Fruit fly (Drosophila melanogaster) whole organism, embryonic: ENCODE data around the gene Mct1.

Source experiments
- Abd-B ChIP-seq: fragments of 200-800 bp; sonication (Bioruptor generic); optimal IDR thresholded peaks from 2 replicates; lab custom pipeline; 2018; ENCODE audit warnings: missing biosample characterization, mild to moderate bottlenecking, missing genetic modification characterization, moderate library complexity
- Ada2b ChIP-seq: fragments of 200-800 bp; sonication (Bioruptor generic); IDR thresholded peaks from 2 replicates; pipeline ENCODE4 v1.3.6; 2022; ENCODE audit warnings: missing biosample characterization, missing genetic modification characterization
- BEAF-32 ChIP-seq: fragments of 200-800 bp; sonication (Bioruptor generic); optimal IDR thresholded peaks from 3 replicates; lab custom pipeline; 2017; ENCODE audit warnings: missing biosample characterization, missing genetic modification characterization, mild to moderate bottlenecking, moderate library complexity, missing genetic modification reagents
- CG10979 ChIP-seq: fragments of 200-800 bp; sonication (Bioruptor generic); optimal IDR thresholded peaks from 2 replicates; lab custom pipeline; 2018; ENCODE audit warnings: missing biosample characterization, mild to moderate bottlenecking, missing genetic modification characterization, moderate library complexity
- CG12155 ChIP-seq: fragments of 200-800 bp; sonication (Bioruptor generic); optimal IDR thresholded peaks from 3 replicates; lab custom pipeline; 2016; ENCODE audit warnings: missing biosample characterization, missing genetic modification characterization
- CG14441 ChIP-seq: fragments of 200-800 bp; sonication (Bioruptor generic); IDR thresholded peaks from 2 replicates; pipeline ENCODE4 v1.3.6; 2022; ENCODE audit warnings: missing biosample characterization, missing genetic modification characterization
- CG1603 ChIP-seq: fragments of 200-800 bp; sonication (Bioruptor generic); optimal IDR thresholded peaks from 2 replicates; lab custom pipeline; 2019; ENCODE audit warnings: missing biosample characterization, mild to moderate bottlenecking, missing genetic modification characterization, moderate library complexity
- CG17186 ChIP-seq: fragments of 200-800 bp; sonication (Bioruptor generic); optimal IDR thresholded peaks from 3 replicates; lab custom pipeline; 2017; ENCODE audit warnings: missing biosample characterization, missing genetic modification reagents, missing genetic modification characterization
- CG17359 ChIP-seq: fragments of 200-800 bp; sonication (Bioruptor generic); optimal IDR thresholded peaks from 3 replicates; lab custom pipeline; 2018; ENCODE audit warnings: missing biosample characterization, mild to moderate bottlenecking, missing genetic modification characterization, moderate library complexity
- CG2120 ChIP-seq: fragments of 200-800 bp; sonication (Bioruptor generic); optimal IDR thresholded peaks from 3 replicates; lab custom pipeline; 2016; ENCODE audit warnings: missing biosample characterization, missing genetic modification characterization
- CG2712 ChIP-seq: fragments of 200-800 bp; optimal IDR thresholded peaks from 3 replicates; lab custom pipeline; 2019; ENCODE audit warnings: missing biosample characterization, mild to moderate bottlenecking, missing genetic modification characterization, moderate library complexity
- CG31388 ChIP-seq: fragments of 200-800 bp; sonication (Bioruptor generic); optimal IDR thresholded peaks from 2 replicates; lab custom pipeline; 2016; ENCODE audit warnings: missing biosample characterization, missing genetic modification characterization
- CG3407 ChIP-seq: fragments of 200-800 bp; sonication (Bioruptor generic); optimal IDR thresholded peaks from 2 replicates; lab custom pipeline; 2018; ENCODE audit warnings: missing biosample characterization, mild to moderate bottlenecking, missing genetic modification characterization
- CG3726 ChIP-seq: fragments of 200-800 bp; sonication (Bioruptor generic); IDR thresholded peaks from 3 replicates; pipeline ENCODE4, ENCODE4 v1.3.6; 2022; ENCODE audit warnings: missing biosample characterization, missing genetic modification characterization
- CG3847 ChIP-seq: fragments of 200-800 bp; sonication (Bioruptor generic); IDR thresholded peaks from 2 replicates; pipeline ENCODE4 v1.3.6; 2022; ENCODE audit warnings: missing biosample characterization, missing genetic modification characterization
- CG4820 ChIP-seq: fragments of 200-800 bp; sonication (Bioruptor generic); optimal IDR thresholded peaks from 3 replicates; lab custom pipeline; 2016; ENCODE audit warnings: missing biosample characterization, missing genetic modification characterization
- CG5245 ChIP-seq: fragments of 200-800 bp; sonication (Bioruptor generic); optimal IDR thresholded peaks from 3 replicates; lab custom pipeline; 2016; ENCODE audit warnings: missing biosample characterization, missing genetic modification characterization
- CG7556 ChIP-seq: fragments of 200-800 bp; sonication (Bioruptor generic); optimal IDR thresholded peaks from 2 replicates; lab custom pipeline; 2017; ENCODE audit warnings: missing biosample characterization, mild to moderate bottlenecking, missing genetic modification characterization
- CG8089 ChIP-seq: fragments of 200-800 bp; sonication (Bioruptor generic); optimal IDR thresholded peaks from 3 replicates; lab custom pipeline; 2016; ENCODE audit warnings: missing biosample characterization, missing genetic modification characterization
- CG8944 ChIP-seq: fragments of 200-800 bp; sonication (Bioruptor generic); optimal IDR thresholded peaks from 3 replicates; lab custom pipeline; 2016; ENCODE audit warnings: missing biosample characterization, missing genetic modification characterization
- CoRest ChIP-seq: fragments of 200-800 bp; sonication (Bioruptor generic); optimal IDR thresholded peaks from 3 replicates; lab custom pipeline; 2018; ENCODE audit warnings: missing biosample characterization, mild to moderate bottlenecking, missing genetic modification characterization, moderate library complexity
- Dll ChIP-seq: fragments of 200-800 bp; sonication (Bioruptor generic); IDR thresholded peaks from 4 replicates; pipeline ENCODE4 v1.3.6; 2022; ENCODE audit warnings: missing biosample characterization, missing genetic modification characterization; ENCODE audit not compliant: partially characterized antibody
- Doc2 ChIP-seq: fragments of 200-800 bp; sonication (Bioruptor generic); IDR thresholded peaks from 2 replicates; pipeline ENCODE4 v1.3.6; 2022; ENCODE audit warnings: missing biosample characterization, missing genetic modification characterization
- Drgx ChIP-seq: fragments of 200-800 bp; sonication (Bioruptor generic); IDR thresholded peaks from 2 replicates; pipeline ENCODE4 v1.3.6; 2022; ENCODE audit warnings: missing biosample characterization, missing genetic modification characterization
- Eip74EF ChIP-seq, 2 experiments: fragments of 200-800 bp in 1 of 2; fragments of >200 bp in 1 of 2; sonication (Bioruptor generic) in 1 of 2; optimal IDR thresholded peaks; 2 replicates each; lab custom pipeline; 2017 to 2019; ENCODE audit warnings: missing biosample characterization in 2 of 2, missing genetic modification characterization in 2 of 2, mild to moderate bottlenecking in 1 of 2, moderate library complexity in 1 of 2
- Ets65A ChIP-seq: fragments of 200-800 bp; sonication (Bioruptor generic); peaks from one replicate; lab custom pipeline; 2016; ENCODE audit warnings: missing biosample characterization, missing genetic modification characterization
- Hmx ChIP-seq: fragments of 200-800 bp; sonication (Bioruptor generic); optimal IDR thresholded peaks from 2 replicates; lab custom pipeline; 2016; ENCODE audit warnings: missing biosample characterization, missing genetic modification characterization
- Lpt ChIP-seq: fragments of >200 bp; optimal IDR thresholded peaks from 2 replicates; lab custom pipeline; 2018; ENCODE audit warnings: missing biosample characterization, missing genetic modification characterization
- MBD-R2 ChIP-seq: fragments of 200-800 bp; sonication (Bioruptor generic); IDR thresholded peaks from 2 replicates; pipeline ENCODE4 v1.3.6; 2022; ENCODE audit warnings: missing biosample characterization, missing genetic modification characterization
- Neu2 ChIP-seq: fragments of 200-800 bp; sonication (Bioruptor generic); optimal IDR thresholded peaks from 3 replicates; lab custom pipeline; 2016; ENCODE audit warnings: missing biosample characterization, missing genetic modification characterization, borderline replicate concordance
- Optix ChIP-seq: fragments of 200-800 bp; sonication (Bioruptor generic); IDR thresholded peaks from 3 replicates; pipeline ENCODE4 v1.3.6; 2022; ENCODE audit warnings: missing biosample characterization, missing genetic modification characterization
- Rfx ChIP-seq: fragments of 200-800 bp; sonication (Bioruptor generic); IDR thresholded peaks from 2 replicates; pipeline ENCODE4 v1.3.6; 2022; ENCODE audit warnings: missing biosample characterization, missing genetic modification characterization
- Six4 ChIP-seq: fragments of 200-800 bp; sonication (Bioruptor generic); optimal IDR thresholded peaks from 2 replicates; lab custom pipeline; 2016; ENCODE audit warnings: missing biosample characterization, missing genetic modification characterization
- aop ChIP-seq: fragments of 200-800 bp; sonication (Bioruptor generic); IDR thresholded peaks from 2 replicates; pipeline ENCODE4 v1.3.6; 2022; ENCODE audit warnings: missing biosample characterization, missing genetic modification characterization
- ase ChIP-seq: fragments of 200-800 bp; sonication (Bioruptor generic); IDR thresholded peaks from 3 replicates; pipeline ENCODE4 v1.3.6; 2022; ENCODE audit warnings: missing biosample characterization, missing genetic modification characterization
- bigmax ChIP-seq: fragments of 200-800 bp; sonication (Bioruptor generic); optimal IDR thresholded peaks from 2 replicates; lab custom pipeline; 2018; ENCODE audit warnings: missing biosample characterization, mild to moderate bottlenecking, missing genetic modification characterization
- ci ChIP-seq: fragments of 200-800 bp; sonication (Bioruptor generic); IDR thresholded peaks from 3 replicates; pipeline ENCODE4 v1.3.6; 2022; ENCODE audit warnings: missing biosample characterization, missing genetic modification characterization
- gem ChIP-seq: fragments of 200-800 bp; sonication (Bioruptor generic); optimal IDR thresholded peaks from 2 replicates; lab custom pipeline; 2019; ENCODE audit warnings: missing biosample characterization, mild to moderate bottlenecking, missing genetic modification characterization, moderate library complexity
- gt ChIP-seq: fragments of 200-800 bp; sonication (Bioruptor generic); IDR thresholded peaks from 2 replicates; pipeline ENCODE4 v1.3.6; 2022; ENCODE audit warnings: missing biosample characterization, missing genetic modification characterization
- hkb ChIP-seq, 2 experiments: fragments of 200-800 bp in 1 of 2; fragments of >200 bp in 1 of 2; sonication (Bioruptor generic) in 1 of 2; IDR thresholded peaks in 1 of 2; optimal IDR thresholded peaks in 1 of 2; 2 replicates each; pipeline versions ENCODE4 v1.3.6 to Lab custom; 2017 to 2022; ENCODE audit warnings: missing biosample characterization in 1 of 2, missing genetic modification characterization in 1 of 2
- ind ChIP-seq: fragments of 200-800 bp; sonication (Bioruptor generic); optimal IDR thresholded peaks from 3 replicates; lab custom pipeline; 2016; ENCODE audit warnings: missing biosample characterization, missing genetic modification characterization
- jumu ChIP-seq: fragments of 200-800 bp; sonication (Bioruptor generic); optimal IDR thresholded peaks from 3 replicates; lab custom pipeline; 2016; ENCODE audit warnings: missing biosample characterization, missing genetic modification characterization
- lilli ChIP-seq: fragments of 200-800 bp; sonication (Bioruptor generic); optimal IDR thresholded peaks from 3 replicates; lab custom pipeline; 2016; ENCODE audit warnings: missing biosample characterization, missing genetic modification characterization
- sd ChIP-seq: fragments of 200-800 bp; sonication (Bioruptor generic); optimal IDR thresholded peaks from 3 replicates; lab custom pipeline; 2018; ENCODE audit warnings: missing biosample characterization, mild to moderate bottlenecking, missing genetic modification characterization, moderate library complexity
- shn ChIP-seq: fragments of 200-800 bp; sonication (Bioruptor generic); optimal IDR thresholded peaks from 3 replicates; lab custom pipeline; 2016; ENCODE audit warnings: missing biosample characterization, missing genetic modification characterization
- sisA ChIP-seq: fragments of 200-800 bp; sonication (Bioruptor generic); IDR thresholded peaks from 2 replicates; pipeline ENCODE4 v1.3.6; 2022; ENCODE audit warnings: missing biosample characterization, missing genetic modification characterization
- stwl ChIP-seq: fragments of 200-800 bp; sonication (Bioruptor generic); optimal IDR thresholded peaks from 3 replicates; lab custom pipeline; 2018; ENCODE audit warnings: missing biosample characterization, mild to moderate bottlenecking, missing genetic modification characterization, moderate library complexity
- tx ChIP-seq: fragments of 200-800 bp; sonication (Bioruptor generic); optimal IDR thresholded peaks from 2 replicates; lab custom pipeline; 2016; ENCODE audit warnings: missing biosample characterization, missing genetic modification characterization
- wek ChIP-seq: fragments of 200-800 bp; sonication (Bioruptor generic); optimal IDR thresholded peaks from 3 replicates; lab custom pipeline; 2018; ENCODE audit warnings: missing biosample characterization, mild to moderate bottlenecking, missing genetic modification characterization, moderate library complexity
- zfh1 ChIP-seq: fragments of 200-800 bp; sonication (Bioruptor generic); IDR thresholded peaks from 3 replicates; pipeline ENCODE4 v1.3.6; 2022; ENCODE audit warnings: missing biosample characterization, missing genetic modification characterization

The Mct1 gene

dm6 chrX:2165394-2165793, 23.6 kb upstream of the Mct1 start:
- TF ChIP-seq ci (no peak), Ets65A (GFP tag; lab: Kevin White, UChicago) (peak; percentile 46), CG1603 (tag; lab: Kevin White, UChicago) (peak; percentile 9), CG3726 (GFP tag; lab: Robert Waterston, UW) (0 out of 3 replicates have a peak, but pooled peaks have one; percentile 41), Drgx (peak; percentile 81), Hmx (GFP tag; lab: Kevin White, UChicago) (no peak), CG31388 (no peak)

dm6 chrX:2166129-2166528, 22.9 kb upstream of the Mct1 start:
- TF ChIP-seq aop (GFP tag; lab: Robert Waterston, UW) = 0 out of 2 replicates have a peak, but pooled peaks have one; percentile 26
- TF ChIP-seq Doc2 = no peak
- TF ChIP-seq Rfx (GFP tag; lab: Robert Waterston, UW) = no peak
- peak in 1 of 2 experiments; percentile 42 for TF ChIP-seq Eip74EF (GFP tag; optimal IDR thresholded peaks at IDR 0.05; lab: Kevin White, UChicago)
- TF ChIP-seq Optix (GFP tag; lab: Robert Waterston, UW) = peak; percentile 65; the same call in 2 of the 3 replicates
- TF ChIP-seq CG7556 (GFP tag; lab: Kevin White, UChicago) = peak; percentile 29
- TF ChIP-seq shn (GFP tag; lab: Kevin White, UChicago) = no peak
- TF ChIP-seq sisA (GFP tag; lab: Robert Waterston, UW) = peak; percentile 80
- TF ChIP-seq CG14441 (GFP tag; lab: Robert Waterston, UW) = 0 out of 2 replicates have a peak, but pooled peaks have one; percentile 14
- TF ChIP-seq Six4 = peak; percentile 13
- TF ChIP-seq Lpt (GFP tag; lab: Kevin White, UChicago) = no peak
- no peak for TF ChIP-seq gt (GFP tag; lab: Robert Waterston, UW)
- no peak for TF ChIP-seq sd
- no peak for TF ChIP-seq CG2120 (GFP tag; lab: Kevin White, UChicago)
- TF ChIP-seq CG3847 (GFP tag; lab: Robert Waterston, UW) = no peak
- peak; percentile 13 for TF ChIP-seq CG3407 (GFP tag; lab: Kevin White, UChicago)
- no peak for TF ChIP-seq hkb (optimal IDR thresholded peaks at IDR 0.05; lab: Kevin White, UChicago)
- peak; percentile 65 for TF ChIP-seq hkb (GFP tag; IDR thresholded peaks at IDR 0.05; lab: Robert Waterston, UW)
- peak; percentile 60 for TF ChIP-seq gem
- TF ChIP-seq Ada2b (GFP tag; lab: Robert Waterston, UW) = peak; percentile 43
- TF ChIP-seq CG4820 = peak; percentile 44
- peak; percentile 5 for TF ChIP-seq lilli (GFP tag; lab: Kevin White, UChicago)
- TF ChIP-seq Abd-B = no peak
- TF ChIP-seq CG10979 (tag; lab: Kevin White, UChicago) = peak; percentile 53
- peak; percentile 14 for TF ChIP-seq CG5245 (GFP tag; lab: Kevin White, UChicago)
- no peak for TF ChIP-seq BEAF-32 (GFP tag; lab: Kevin White, UChicago)
- peak; percentile 38 for TF ChIP-seq CG8089
- peak; percentile 52 for TF ChIP-seq CG2712 (tag; lab: Kevin White, UChicago)
- peak; percentile 28 for TF ChIP-seq CG17186 (GFP tag; lab: Kevin White, UChicago)
- no peak for TF ChIP-seq wek (GFP tag; lab: Kevin White, UChicago)
- peak; percentile 50 for TF ChIP-seq CG8944 (GFP tag; lab: Kevin White, UChicago)
- TF ChIP-seq ase (GFP tag; lab: Robert Waterston, UW) = peak; percentile 55; the same call in 1 of the 3 replicates
- TF ChIP-seq ind (GFP tag; lab: Kevin White, UChicago) = peak; percentile 36
- TF ChIP-seq MBD-R2 (GFP tag; lab: Robert Waterston, UW) = no peak
- TF ChIP-seq Neu2 = no peak
- TF ChIP-seq Dll (GFP tag; lab: Robert Waterston, UW) = no peak
- no peak for TF ChIP-seq stwl (tag; lab: Kevin White, UChicago)
- TF ChIP-seq tx = no peak
- TF ChIP-seq bigmax (GFP tag; lab: Kevin White, UChicago) = no peak
- TF ChIP-seq jumu (GFP tag; lab: Kevin White, UChicago) = no peak
- peak; percentile 80 for TF ChIP-seq CG1603 (tag; lab: Kevin White, UChicago)
- TF ChIP-seq zfh1 (GFP tag; lab: Robert Waterston, UW) = peak; percentile 56; the same call in 2 of the 3 replicates
- TF ChIP-seq CoRest (tag; lab: Kevin White, UChicago) = peak; percentile 3
- no peak for TF ChIP-seq CG12155 (GFP tag; lab: Kevin White, UChicago)
- TF ChIP-seq CG17359 = peak; percentile 71
